Fruit fly (Drosophila melanogaster): ENCODE results near the gene chas.

Gene chas

dm6 chrX:17698864-17699504 is 454 bp upstream of the chas start (continued):
- TF ChIP-seq yki (optimal IDR thresholded peaks at IDR 0.05): no peak
- TF ChIP-seq CG17385 (GFP tag; optimal IDR thresholded peaks at IDR 0.05): peak; percentile 85
- 0 out of 2 replicates have a peak, but pooled peaks have one; percentile 30 for TF ChIP-seq CG43689 (GFP tag; IDR thresholded peaks at IDR 0.05)
- TF ChIP-seq Rfx (GFP tag; IDR thresholded peaks at IDR 0.05): peak; percentile 84
- peak in 1 of 2 experiments; percentile 49 for TF ChIP-seq insv (GFP tag; optimal IDR thresholded peaks at IDR 0.05)
- peak; percentile 81 for TF ChIP-seq D19B (GFP tag; optimal IDR thresholded peaks at IDR 0.05)
- TF ChIP-seq tna (GFP tag; IDR thresholded peaks at IDR 0.05; ENCODE audit: partially characterized antibody): no peak
- peak; percentile 22; the same call in 1 of the 3 replicates for TF ChIP-seq B-H1 (GFP tag; IDR thresholded peaks at IDR 0.05)
- TF ChIP-seq nmo (GFP tag; optimal IDR thresholded peaks at IDR 0.05): peak; percentile 93
- TF ChIP-seq pho (GFP tag; optimal IDR thresholded peaks at IDR 0.05): peak; percentile 86
- TF ChIP-seq CG4404 (GFP tag; IDR thresholded peaks at IDR 0.05): peak; percentile 63
- TF ChIP-seq Fer1 (GFP tag; optimal IDR thresholded peaks at IDR 0.05): peak; percentile 90
- TF ChIP-seq crp (GFP tag; optimal IDR thresholded peaks at IDR 0.05): peak in 1 of 2 experiments; percentile 35
- TF ChIP-seq cas (GFP tag; IDR thresholded peaks at IDR 0.05): no peak
- TF ChIP-seq Atf6 (GFP tag; IDR thresholded peaks at IDR 0.05): peak; percentile 78
- TF ChIP-seq row (GFP tag; IDR thresholded peaks at IDR 0.05): peak; percentile 92
- TF ChIP-seq CG9727 (GFP tag; optimal IDR thresholded peaks at IDR 0.05): peak; percentile 92
- no peak for TF ChIP-seq cad (GFP tag; optimal IDR thresholded peaks at IDR 0.05)
- peak; percentile 62 for TF ChIP-seq CG3838 (GFP tag; optimal IDR thresholded peaks at IDR 0.05)
- TF ChIP-seq pan (optimal IDR thresholded peaks at IDR 0.05): no peak
- TF ChIP-seq pan (GFP tag; optimal IDR thresholded peaks at IDR 0.05 in 1 of 2, IDR thresholded peaks at IDR 0.05 in 1 of 2): peak in 1 of 2 experiments; percentile 70
- TF ChIP-seq pros (GFP tag; optimal IDR thresholded peaks at IDR 0.05): peak; percentile 54
- TF ChIP-seq Tbp (GFP tag; optimal IDR thresholded peaks at IDR 0.05): no peak
- peak; percentile 25 for TF ChIP-seq tup (GFP tag; optimal IDR thresholded peaks at IDR 0.05)
- TF ChIP-seq CG2202 (tag; optimal IDR thresholded peaks at IDR 0.05): peak; percentile 34
- peak; percentile 81 for TF ChIP-seq CG15696 (tag; optimal IDR thresholded peaks at IDR 0.05)
- no peak for TF ChIP-seq Hey (tag; optimal IDR thresholded peaks at IDR 0.05)
- peak; percentile 73 for TF ChIP-seq crc (GFP tag; optimal IDR thresholded peaks at IDR 0.05)
- TF ChIP-seq cg (GFP tag; optimal IDR thresholded peaks at IDR 0.05): peak; percentile 29
- TF ChIP-seq Hsf (GFP tag; optimal IDR thresholded peaks at IDR 0.05): peak; percentile 86
- TF ChIP-seq gsb-n (tag; optimal IDR thresholded peaks at IDR 0.05): peak; percentile 59
- TF ChIP-seq CG7357 (GFP tag; IDR thresholded peaks at IDR 0.05): peak; percentile 72
- TF ChIP-seq sens (GFP tag): peak; percentile 97
- TF ChIP-seq CG2889 (GFP tag; IDR thresholded peaks at IDR 0.05): peak; percentile 49; the same call in 1 of the 3 replicates
- TF ChIP-seq lab (GFP tag; optimal IDR thresholded peaks at IDR 0.05): peak; percentile 85
- peak; percentile 93 for TF ChIP-seq gem (tag; optimal IDR thresholded peaks at IDR 0.05)
- TF ChIP-seq jigr1 (GFP tag; IDR thresholded peaks at IDR 0.05): 0 out of 3 replicates have a peak, but pooled peaks have one; percentile 19
- no peak for TF ChIP-seq Dref (GFP tag; IDR thresholded peaks at IDR 0.05)
- TF ChIP-seq fru (optimal IDR thresholded peaks at IDR 0.05): no peak
- peak; percentile 75 for TF ChIP-seq tgo (GFP tag; IDR thresholded peaks at IDR 0.05)
- peak; percentile 64; the same call in 2 of the 3 replicates for TF ChIP-seq zfh1 (GFP tag; IDR thresholded peaks at IDR 0.05)
- peak; percentile 96 for TF ChIP-seq CG5180 (GFP tag; optimal IDR thresholded peaks at IDR 0.05)
- TF ChIP-seq ac (GFP tag; optimal IDR thresholded peaks at IDR 0.05): peak; percentile 16
- TF ChIP-seq NFAT (GFP tag; IDR thresholded peaks at IDR 0.05): no peak
- TF ChIP-seq CG17912 (GFP tag; optimal IDR thresholded peaks at IDR 0.05): peak; percentile 7
- peak; percentile 85 for TF ChIP-seq CG4854 (GFP tag; optimal IDR thresholded peaks at IDR 0.05)
- peak; percentile 4 for TF ChIP-seq B-H2 (GFP tag; optimal IDR thresholded peaks at IDR 0.05)
- TF ChIP-seq BEAF-32 (GFP tag; optimal IDR thresholded peaks at IDR 0.05): peak; percentile 13
- TF ChIP-seq trh (GFP tag; optimal IDR thresholded peaks at IDR 0.05): peak; percentile 57
- TF ChIP-seq CG14014 (GFP tag; IDR thresholded peaks at IDR 0.05): peak; percentile 83
- TF ChIP-seq Lhr (GFP tag; optimal IDR thresholded peaks at IDR 0.05): peak; percentile 36

Measured in whole organism, embryonic.